Worm (Caenorhabditis elegans): ENCODE results near the gene C34H4.5.

Gene C34H4.5

DNA sequence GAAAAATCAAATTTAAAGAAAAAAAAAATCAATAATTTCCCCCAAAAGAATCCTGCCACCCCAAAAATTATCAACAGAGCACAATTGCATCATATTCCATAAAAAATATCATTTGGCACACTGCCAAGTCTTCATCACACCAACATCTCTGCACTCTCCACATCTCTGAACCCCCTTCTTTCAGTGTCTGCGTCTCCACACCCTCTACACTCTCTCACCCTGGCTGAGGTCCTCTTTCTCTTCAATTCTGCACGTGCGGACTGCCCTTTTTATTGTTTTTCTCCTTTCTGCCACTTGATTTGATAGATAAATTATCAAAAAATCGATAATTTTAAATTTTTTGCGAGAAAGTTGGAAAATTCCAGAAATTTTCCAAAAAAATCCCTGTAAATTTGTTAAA lies 52.6 kb downstream of the C34H4.5 start, which contains the start of gene hxk-3 (continued):
- peak; percentile 34 for TF ChIP-seq blmp-1 (tag; optimal IDR thresholded peaks at IDR 0.05)
- no peak for TF ChIP-seq ztf-11 (tag; optimal IDR thresholded peaks at IDR 0.05)
- TF ChIP-seq unc-130 (tag; optimal IDR thresholded peaks at IDR 0.05) = no peak
- no peak for TF ChIP-seq Y116A8C.19 (tag; optimal IDR thresholded peaks at IDR 0.05; ENCODE audit: borderline replicate concordance)
- TF ChIP-seq unc-98 (GFP tag; IDR thresholded peaks at IDR 0.05) = no peak
- TF ChIP-seq ceh-8 (GFP tag; optimal IDR thresholded peaks at IDR 0.05) = no peak
- no peak for TF ChIP-seq ama-1 (optimal IDR thresholded peaks at IDR 0.05)
- peak; percentile 68 for TF ChIP-seq nhr-19 (GFP tag; conservative IDR thresholded peaks at IDR 0.05)
- TF ChIP-seq lin-35 (GFP tag; optimal IDR thresholded peaks at IDR 0.05) = peak; percentile 39 to 68
- TF ChIP-seq ztf-4 (tag; optimal IDR thresholded peaks at IDR 0.05) = peak; percentile 14
- TF ChIP-seq snpc-4 (tag; optimal IDR thresholded peaks at IDR 0.05) = no peak
- no peak for TF ChIP-seq pqm-1 (tag; optimal IDR thresholded peaks at IDR 0.05)
- TF ChIP-seq alr-1 (tag; optimal IDR thresholded peaks at IDR 0.05; ENCODE audit: borderline replicate concordance) = no peak
- TF ChIP-seq C16A3.4 (tag; optimal IDR thresholded peaks at IDR 0.05) = no peak
- peak; percentile 21 for TF ChIP-seq skn-1 (tag; optimal IDR thresholded peaks at IDR 0.05)
- peak; percentile 65 for TF ChIP-seq xbp-1 (tag; optimal IDR thresholded peaks at IDR 0.05)
- no peak for TF ChIP-seq isw-1 (GFP tag; IDR thresholded peaks at IDR 0.05)
- peak; percentile 60 for TF ChIP-seq tbx-2 (tag; optimal IDR thresholded peaks at IDR 0.05)
- peak in 1 of 3 experiments; percentile 44 for TF ChIP-seq ceh-82 (tag; optimal IDR thresholded peaks at IDR 0.05)
- TF ChIP-seq sox-4 (tag; optimal IDR thresholded peaks at IDR 0.05) = no peak
- no peak for TF ChIP-seq hlh-4 (tag; optimal IDR thresholded peaks at IDR 0.05)
- TF ChIP-seq fkh-4 (tag; optimal IDR thresholded peaks at IDR 0.05; ENCODE audit: borderline replicate concordance) = no peak
- TF ChIP-seq efl-1 (optimal IDR thresholded peaks at IDR 0.05) = peak; percentile 66 to 71
- peak; percentile 50 to 85 for TF ChIP-seq efl-1 (GFP tag; optimal IDR thresholded peaks at IDR 0.05 in 1 of 2)
- no peak for TF ChIP-seq fos-1 (tag; optimal IDR thresholded peaks at IDR 0.05)
- no peak; the same call in 1 of the 2 replicates for TF ChIP-seq grh-1 (GFP tag; IDR thresholded peaks at IDR 0.05)
- no peak for TF ChIP-seq aha-1 (tag; optimal IDR thresholded peaks at IDR 0.05)
- no peak for TF ChIP-seq ceh-88 (GFP tag; IDR thresholded peaks at IDR 0.05)
- TF ChIP-seq pag-3 (tag; optimal IDR thresholded peaks at IDR 0.05; ENCODE audit: borderline replicate concordance, insufficient read depth) = peak; percentile 15
- peak; percentile 87 for TF ChIP-seq nhr-71 (tag; optimal IDR thresholded peaks at IDR 0.05)
- no peak for TF ChIP-seq lir-3 (tag; optimal IDR thresholded peaks at IDR 0.05; ENCODE audit: poor library complexity)
- TF ChIP-seq nhr-84 (tag; optimal IDR thresholded peaks at IDR 0.05) = no peak
- peak; percentile 49 for TF ChIP-seq unc-86 (tag; optimal IDR thresholded peaks at IDR 0.05)
- TF ChIP-seq nhr-47 (tag; optimal IDR thresholded peaks at IDR 0.05) = peak; percentile 76
- TF ChIP-seq nhr-20 (tag; optimal IDR thresholded peaks at IDR 0.05) = peak; percentile 69
- TF ChIP-seq sup-37 (GFP tag; optimal IDR thresholded peaks at IDR 0.05) = no peak
- TF ChIP-seq ces-1 (GFP tag; optimal IDR thresholded peaks at IDR 0.05) = no peak
- no peak for TF ChIP-seq nhr-28 (tag; optimal IDR thresholded peaks at IDR 0.05)
- TF ChIP-seq swsn-7 (tag; optimal IDR thresholded peaks at IDR 0.05) = peak; percentile 75

DNA sequence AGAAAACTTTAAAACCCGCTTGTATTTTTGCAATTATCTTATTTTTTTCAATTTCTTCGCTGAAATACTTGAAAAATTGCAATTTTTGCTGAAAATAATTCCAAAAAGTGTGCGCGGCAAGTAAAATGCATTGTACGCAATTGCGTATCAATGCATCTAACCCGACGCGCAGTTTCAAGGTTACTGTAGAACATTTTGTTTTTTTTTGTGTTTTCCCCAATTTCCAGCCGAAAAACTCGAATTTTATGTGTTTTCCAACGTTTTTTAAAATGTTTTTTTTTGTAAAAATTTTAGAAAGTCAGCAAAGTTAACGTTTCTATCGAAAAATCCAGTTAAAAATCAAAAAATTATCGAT lies 53.4 kb downstream of the C34H4.5 start:
- no peak for TF ChIP-seq ets-5 (GFP tag; IDR thresholded peaks at IDR 0.05)
- no peak for TF ChIP-seq fos-1 (tag; optimal IDR thresholded peaks at IDR 0.05)
- TF ChIP-seq elt-3 (tag; optimal IDR thresholded peaks at IDR 0.05) = no peak
- no peak for TF ChIP-seq dpl-1 (GFP tag; optimal IDR thresholded peaks at IDR 0.05)
- TF ChIP-seq snpc-4 (tag; optimal IDR thresholded peaks at IDR 0.05) = no peak
- no peak for TF ChIP-seq hlh-4 (tag; optimal IDR thresholded peaks at IDR 0.05)
- TF ChIP-seq lsy-2 (tag; optimal IDR thresholded peaks at IDR 0.05) = peak in 1 of 2 experiments; percentile 25
- peak in 1 of 2 experiments; percentile 3 for TF ChIP-seq efl-1 (optimal IDR thresholded peaks at IDR 0.05)
- TF ChIP-seq efl-1 (GFP tag; optimal IDR thresholded peaks at IDR 0.05 in 1 of 2) = no peak
